Worm (Caenorhabditis elegans) whole organism, L2 larva: Measurements from ENCODE around the gene srj-7.

ENCODE experiments used
- ceh-82 ChIP-seq: fragments of 150-350 bp; optimal IDR thresholded peaks from 2 replicates; lab custom pipeline; 2014; ENCODE audit warnings: missing biosample characterization, missing genetic modification characterization
- egl-27 ChIP-seq: sonication (generic microtip); optimal IDR thresholded peaks from 3 replicates; lab custom pipeline; 2017; ENCODE audit warnings: missing biosample characterization, missing genetic modification reagents, missing genetic modification characterization
- lin-39 ChIP-seq: fragments of 150-350 bp; optimal IDR thresholded peaks from 2 replicates; lab custom pipeline; 2014; ENCODE audit warnings: missing biosample characterization, missing genetic modification reagents, missing genetic modification characterization
- nhr-10 ChIP-seq: sonication (generic microtip); optimal IDR thresholded peaks from 2 replicates; lab custom pipeline; 2017; ENCODE audit warnings: missing biosample characterization, missing genetic modification characterization
- nhr-77 ChIP-seq: fragments of 150-350 bp; optimal IDR thresholded peaks from 2 replicates; lab custom pipeline; 2014; ENCODE audit warnings: missing biosample characterization, missing genetic modification characterization

DNA sequence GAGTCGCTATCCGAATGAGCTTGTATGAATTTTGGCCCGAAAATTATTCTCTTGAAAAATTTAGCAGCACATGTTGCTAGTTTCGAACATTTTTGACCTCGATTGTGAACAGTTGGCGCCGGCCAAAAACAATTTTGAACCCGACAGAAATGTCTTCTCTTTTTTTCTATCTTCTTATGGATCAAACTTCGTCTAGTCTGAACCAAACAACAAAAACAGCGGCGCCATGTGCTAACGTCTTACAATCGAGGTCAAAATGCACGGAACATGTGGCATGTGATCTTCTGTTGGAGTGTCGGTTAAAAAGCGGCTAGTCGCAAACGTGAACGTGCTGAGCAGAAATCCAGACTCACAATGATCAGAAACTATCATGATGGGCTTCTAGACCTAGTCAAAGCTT is 31.4 kb downstream of the srj-7 start:
- no peak for TF ChIP-seq nhr-10 (tag; lab: Kevin White, UChicago)
- TF ChIP-seq lin-39 (tag; lab: Kevin White, UChicago): no peak
- no peak for TF ChIP-seq ceh-82 (tag; lab: Kevin White, UChicago)
- TF ChIP-seq egl-27 (tag; lab: Kevin White, UChicago): no peak
- TF ChIP-seq nhr-77 (tag; lab: Kevin White, UChicago): no peak
